Fruit fly (Drosophila melanogaster) whole organism, pupa: ENCODE results near the gene Nepl8.

ENCODE experiments used
- CG10348 ChIP-seq: fragments of 200-800 bp; sonication (Bioruptor generic); IDR thresholded peaks from 2 replicates; pipeline ENCODE4 v1.3.6; 2022; ENCODE audit warnings: missing biosample characterization, missing genetic modification characterization
- CG13204 ChIP-seq: fragments of 200-800 bp; sonication (Bioruptor generic); optimal IDR thresholded peaks from 2 replicates; lab custom pipeline; 2018; ENCODE audit warnings: missing biosample characterization, mild to moderate bottlenecking, missing genetic modification characterization, moderate library complexity
- CG14655 ChIP-seq: fragments of 200-800 bp; sonication (Bioruptor generic); optimal IDR thresholded peaks from 3 replicates; lab custom pipeline; 2017; ENCODE audit warnings: mild to moderate bottlenecking, missing biosample characterization, missing genetic modification reagents, missing genetic modification characterization
- CG15710 ChIP-seq: fragments of 200-800 bp; sonication (Bioruptor generic); optimal IDR thresholded peaks from 2 replicates; lab custom pipeline; 2018; ENCODE audit warnings: missing biosample characterization, mild to moderate bottlenecking, missing genetic modification characterization, moderate library complexity
- CG34367 ChIP-seq: fragments of 200-800 bp; sonication (Bioruptor generic); optimal IDR thresholded peaks from 2 replicates; lab custom pipeline; 2018; ENCODE audit warnings: missing biosample characterization, mild to moderate bottlenecking, missing genetic modification characterization
- CG4496 ChIP-seq: fragments of 200-800 bp; sonication (Bioruptor generic); IDR thresholded peaks from 3 replicates; pipeline ENCODE4 v1.3.6; 2022; ENCODE audit warnings: missing biosample characterization, missing genetic modification characterization
- CG9948 ChIP-seq: fragments of 200-800 bp; sonication (Bioruptor generic); optimal IDR thresholded peaks from 2 replicates; lab custom pipeline; 2018; ENCODE audit warnings: missing biosample characterization, mild to moderate bottlenecking, missing genetic modification characterization, moderate library complexity
- D1 ChIP-seq: fragments of 200-800 bp; sonication (Bioruptor generic); optimal IDR thresholded peaks from 2 replicates; lab custom pipeline; 2018; ENCODE audit warnings: missing biosample characterization, mild to moderate bottlenecking, missing genetic modification characterization, moderate library complexity
- EcR ChIP-seq: fragments of 200-800 bp; sonication (Bioruptor generic); optimal IDR thresholded peaks from 3 replicates; lab custom pipeline; 2019; ENCODE audit warnings: missing biosample characterization, missing genetic modification characterization, mild to moderate bottlenecking, moderate library complexity, missing genetic modification reagents
- Ets98B ChIP-seq: fragments of 200-800 bp; sonication (Bioruptor generic); IDR thresholded peaks from 2 replicates; pipeline ENCODE4 v1.3.6; 2022; ENCODE audit warnings: missing biosample characterization, missing genetic modification characterization
- Pif1B ChIP-seq: fragments of 200-800 bp; sonication (Bioruptor generic); optimal IDR thresholded peaks from 3 replicates; lab custom pipeline; 2016; ENCODE audit warnings: missing biosample characterization, missing genetic modification characterization

- TF ChIP-seq CG34367 (tag; lab: Kevin White, UChicago) (no peak), CG14655 (GFP tag; lab: Kevin White, UChicago) (peak; percentile 51), CG13204 (peak; percentile 40), D1 (tag; lab: Kevin White, UChicago) (no peak), CG9948 (tag; lab: Kevin White, UChicago) (peak; percentile 42), Pif1B (peak; percentile 53), CG4496 (peak; percentile 76), EcR (peak; percentile 20), Ets98B (GFP tag; lab: Robert Waterston, UW) (peak; percentile 77), CG15710 (no peak), CG10348 (GFP tag; lab: Robert Waterston, UW) (no peak)
Measured at dm6 chr2L:16534174-16534835, 46.4 kb downstream of the Nepl8 start.
